Fruit fly (Drosophila melanogaster) whole organism, embryonic: Measurements from ENCODE around the gene ZnT77C.

Experiments
- Bdp1 ChIP-seq: fragments of 200-800 bp; sonication (Bioruptor generic); optimal IDR thresholded peaks from 3 replicates; lab custom pipeline; 2016; ENCODE audit warnings: missing biosample characterization, missing genetic modification characterization
- CG10147 ChIP-seq: fragments of 200-800 bp; sonication (Bioruptor generic); optimal IDR thresholded peaks from 2 replicates; lab custom pipeline; 2019; ENCODE audit warnings: missing biosample characterization, mild to moderate bottlenecking, missing genetic modification characterization, moderate library complexity
- CG1024 ChIP-seq: fragments of 200-800 bp; sonication (Bioruptor generic); IDR thresholded peaks from 2 replicates; pipeline ENCODE4 v1.3.6; 2022; ENCODE audit warnings: missing biosample characterization, missing genetic modification characterization
- CG11247 ChIP-seq: fragments of 200-800 bp; sonication (Bioruptor generic); IDR thresholded peaks from 2 replicates; pipeline ENCODE4 v1.3.6; 2022; ENCODE audit warnings: missing biosample characterization, missing genetic modification characterization
- CG11723 ChIP-seq: fragments of 200-800 bp; sonication (Bioruptor generic); optimal IDR thresholded peaks from 2 replicates; lab custom pipeline; 2017; ENCODE audit warnings: missing biosample characterization, mild to moderate bottlenecking, missing genetic modification characterization
- CG12104 ChIP-seq: fragments of 200-800 bp; sonication (Bioruptor generic); optimal IDR thresholded peaks from 3 replicates; lab custom pipeline; 2016; ENCODE audit warnings: missing biosample characterization, missing genetic modification characterization
- CG12236 ChIP-seq: fragments of 200-800 bp; sonication (Bioruptor generic); optimal IDR thresholded peaks from 2 replicates; lab custom pipeline; 2016; ENCODE audit warnings: missing biosample characterization, missing genetic modification characterization
- CG1233 ChIP-seq: fragments of 200-800 bp; sonication (Bioruptor generic); optimal IDR thresholded peaks from 4 replicates; lab custom pipeline; 2018; ENCODE audit warnings: missing biosample characterization, mild to moderate bottlenecking, missing genetic modification characterization
- CG1529 ChIP-seq: fragments of 200-800 bp; sonication (Bioruptor generic); optimal IDR thresholded peaks from 3 replicates; lab custom pipeline; 2018; ENCODE audit warnings: missing biosample characterization, missing genetic modification characterization
- CG1603 ChIP-seq: fragments of 200-800 bp; sonication (Bioruptor generic); optimal IDR thresholded peaks from 2 replicates; lab custom pipeline; 2019; ENCODE audit warnings: missing biosample characterization, mild to moderate bottlenecking, missing genetic modification characterization, moderate library complexity
- CG17568 ChIP-seq: fragments of 200-800 bp; sonication (Bioruptor generic); optimal IDR thresholded peaks from 2 replicates; lab custom pipeline; 2018; ENCODE audit warnings: missing biosample characterization, mild to moderate bottlenecking, missing genetic modification characterization, moderate library complexity
- CG17829 ChIP-seq: fragments of 200-800 bp; optimal IDR thresholded peaks from 2 replicates; lab custom pipeline; 2019; ENCODE audit warnings: missing biosample characterization, mild to moderate bottlenecking, missing genetic modification characterization, moderate library complexity
- CG17912 ChIP-seq: fragments of 200-800 bp; sonication (Bioruptor generic); optimal IDR thresholded peaks from 2 replicates; lab custom pipeline; 2018; ENCODE audit warnings: missing biosample characterization, mild to moderate bottlenecking, missing genetic modification characterization
- CG1792 ChIP-seq: fragments of 200-800 bp; sonication (Bioruptor generic); optimal IDR thresholded peaks from 2 replicates; lab custom pipeline; 2016; ENCODE audit warnings: missing biosample characterization, missing genetic modification characterization
- CG18619 ChIP-seq: fragments of 200-800 bp; sonication (Bioruptor generic); optimal IDR thresholded peaks from 3 replicates; lab custom pipeline; 2017; ENCODE audit warnings: missing biosample characterization, mild to moderate bottlenecking, missing genetic modification characterization
- CG2678 ChIP-seq: fragments of 200-800 bp; sonication (Bioruptor generic); optimal IDR thresholded peaks from 3 replicates; lab custom pipeline; 2019; ENCODE audit warnings: missing biosample characterization, mild to moderate bottlenecking, missing genetic modification characterization, moderate library complexity
- CG30431 ChIP-seq: fragments of 200-800 bp; sonication (Bioruptor generic); optimal IDR thresholded peaks from 2 replicates; lab custom pipeline; 2017; ENCODE audit warnings: missing biosample characterization, missing genetic modification characterization
- CG32532 ChIP-seq: fragments of 200-800 bp; sonication (Bioruptor generic); IDR thresholded peaks from 2 replicates; pipeline ENCODE4 v1.3.6; 2022; ENCODE audit warnings: missing biosample characterization, missing genetic modification characterization
- CG33213 ChIP-seq: fragments of 200-800 bp; sonication (Bioruptor generic); optimal IDR thresholded peaks from 3 replicates; lab custom pipeline; 2016; ENCODE audit warnings: missing biosample characterization, missing genetic modification characterization
- CG3726 ChIP-seq: fragments of 200-800 bp; sonication (Bioruptor generic); IDR thresholded peaks from 3 replicates; pipeline ENCODE4, ENCODE4 v1.3.6; 2022; ENCODE audit warnings: missing biosample characterization, missing genetic modification characterization
- CG5953 ChIP-seq: fragments of 200-800 bp; sonication (Bioruptor generic); IDR thresholded peaks from 2 replicates; pipeline ENCODE4 v1.3.6; 2022; ENCODE audit warnings: missing biosample characterization, missing genetic modification characterization
- CG7372 ChIP-seq: fragments of 200-800 bp; sonication (Bioruptor generic); IDR thresholded peaks from 2 replicates; pipeline ENCODE4 v1.3.6; 2022; ENCODE audit warnings: missing biosample characterization, missing genetic modification characterization
- CG8089 ChIP-seq: fragments of 200-800 bp; sonication (Bioruptor generic); optimal IDR thresholded peaks from 3 replicates; lab custom pipeline; 2016; ENCODE audit warnings: missing biosample characterization, missing genetic modification characterization
- CG9797 ChIP-seq: fragments of 200-800 bp; sonication (Bioruptor generic); optimal IDR thresholded peaks from 3 replicates; lab custom pipeline; 2018; ENCODE audit warnings: missing biosample characterization, mild to moderate bottlenecking, missing genetic modification characterization
- CG9932 ChIP-seq: fragments of 200-800 bp; sonication (Bioruptor generic); IDR thresholded peaks from 2 replicates; pipeline ENCODE4 v1.3.6; 2022; ENCODE audit warnings: missing biosample characterization, missing genetic modification characterization
- E2f2 ChIP-seq: fragments of 200-800 bp; sonication (Bioruptor generic); IDR thresholded peaks from 2 replicates; pipeline ENCODE4 v1.3.6; 2022; ENCODE audit warnings: missing biosample characterization, missing genetic modification characterization
- Ets97D ChIP-seq: fragments of 200-800 bp; sonication (Bioruptor generic); optimal IDR thresholded peaks from 3 replicates; lab custom pipeline; 2016; ENCODE audit warnings: missing biosample characterization, missing genetic modification characterization
- Gsc ChIP-seq: fragments of 200-800 bp; sonication (Bioruptor generic); IDR thresholded peaks from 2 replicates; pipeline ENCODE4 v1.3.6; 2022; ENCODE audit warnings: missing biosample characterization, missing genetic modification characterization
- Hmr ChIP-seq: fragments of 200-800 bp; sonication (Bioruptor generic); optimal IDR thresholded peaks from 3 replicates; lab custom pipeline; 2017; ENCODE audit warnings: mild to moderate bottlenecking, missing biosample characterization, missing genetic modification reagents, missing genetic modification characterization
- Myb ChIP-seq: fragments of 200-800 bp; sonication (Bioruptor generic); optimal IDR thresholded peaks from 2 replicates; lab custom pipeline; 2016; ENCODE audit warnings: missing biosample characterization, missing genetic modification characterization
- Ptx1 ChIP-seq: fragments of 200-800 bp; sonication (Bioruptor generic); IDR thresholded peaks from 2 replicates; pipeline ENCODE4 v1.3.6; 2022; ENCODE audit warnings: missing biosample characterization, missing genetic modification characterization
- Scr ChIP-seq: fragments of 200-800 bp; sonication (Bioruptor generic); IDR thresholded peaks from 2 replicates; pipeline ENCODE4 v1.3.6; 2022; ENCODE audit warnings: missing biosample characterization, missing genetic modification characterization; ENCODE audit not compliant: partially characterized antibody
- Stat92E ChIP-seq, 3 experiments: fragments of >200 bp in 2 of 3; fragments of 200-800 bp in 1 of 3; sonication (Bioruptor generic) in 1 of 3; optimal IDR thresholded peaks; 2 replicates each; lab custom pipeline; 2017 to 2019; ENCODE audit warnings: missing biosample characterization in 3 of 3, missing genetic modification characterization in 3 of 3, mild to moderate bottlenecking in 1 of 3, moderate library complexity in 1 of 3
- YL-1 ChIP-seq: fragments of 200-800 bp; sonication (Bioruptor generic); optimal IDR thresholded peaks from 3 replicates; lab custom pipeline; 2017; ENCODE audit warnings: missing biosample characterization, mild to moderate bottlenecking, missing genetic modification characterization
- aop ChIP-seq: fragments of 200-800 bp; sonication (Bioruptor generic); IDR thresholded peaks from 2 replicates; pipeline ENCODE4 v1.3.6; 2022; ENCODE audit warnings: missing biosample characterization, missing genetic modification characterization
- br ChIP-seq: fragments of >200 bp; optimal IDR thresholded peaks from 2 replicates; lab custom pipeline; 2017
- chif ChIP-seq, 2 experiments: fragments of 200-800 bp; sonication (Bioruptor generic); optimal IDR thresholded peaks; 3 replicates each; lab custom pipeline; 2016; ENCODE audit warnings: missing biosample characterization in 2 of 2, missing genetic modification characterization in 2 of 2
- croc ChIP-seq: fragments of 200-800 bp; sonication (Bioruptor generic); conservative IDR thresholded peaks from 3 replicates; pipeline ENCODE4 v1.3.6; 2022; ENCODE audit warnings: missing biosample characterization, missing genetic modification characterization
- cwo ChIP-seq: fragments of 200-800 bp; sonication (Bioruptor generic); optimal IDR thresholded peaks from 3 replicates; lab custom pipeline; 2017; ENCODE audit warnings: missing biosample characterization, missing genetic modification characterization, mild to moderate bottlenecking, moderate library complexity, missing genetic modification reagents
- da ChIP-seq: fragments of 200-800 bp; sonication (Bioruptor generic); optimal IDR thresholded peaks from 2 replicates; lab custom pipeline; 2016; ENCODE audit warnings: missing biosample characterization, missing genetic modification characterization
- dmrt99B ChIP-seq: fragments of 200-800 bp; sonication (Bioruptor generic); optimal IDR thresholded peaks from 2 replicates; lab custom pipeline; 2018; ENCODE audit warnings: missing biosample characterization, mild to moderate bottlenecking, missing genetic modification characterization, moderate library complexity
- fd102C ChIP-seq: fragments of 200-800 bp; sonication (Bioruptor generic); optimal IDR thresholded peaks from 2 replicates; lab custom pipeline; 2018; ENCODE audit warnings: missing biosample characterization, mild to moderate bottlenecking, missing genetic modification characterization, moderate library complexity
- gt ChIP-seq: fragments of 200-800 bp; sonication (Bioruptor generic); IDR thresholded peaks from 2 replicates; pipeline ENCODE4 v1.3.6; 2022; ENCODE audit warnings: missing biosample characterization, missing genetic modification characterization
- ken ChIP-seq: fragments of 200-800 bp; sonication (Bioruptor generic); IDR thresholded peaks from 3 replicates; pipeline ENCODE4 v1.3.6; 2022; ENCODE audit warnings: missing biosample characterization, missing genetic modification characterization
- kni ChIP-seq: fragments of 200-800 bp; sonication (Bioruptor generic); optimal IDR thresholded peaks from 3 replicates; lab custom pipeline; 2017; ENCODE audit warnings: mild to moderate bottlenecking, missing biosample characterization, missing genetic modification reagents, missing genetic modification characterization
- pum ChIP-seq: fragments of 200-800 bp; sonication (Bioruptor generic); optimal IDR thresholded peaks from 2 replicates; lab custom pipeline; 2016; ENCODE audit warnings: missing biosample characterization, missing genetic modification characterization
- row ChIP-seq: fragments of 200-800 bp; sonication (Bioruptor generic); IDR thresholded peaks from 3 replicates; pipeline ENCODE4 v1.3.6; 2022; ENCODE audit warnings: missing biosample characterization, missing genetic modification characterization
- slbo ChIP-seq: fragments of 200-800 bp; sonication (Bioruptor generic); IDR thresholded peaks from 2 replicates; pipeline ENCODE4 v1.3.6; 2022; ENCODE audit warnings: missing biosample characterization, missing genetic modification characterization
- sug ChIP-seq: fragments of 200-800 bp; optimal IDR thresholded peaks from 2 replicates; lab custom pipeline; 2019; ENCODE audit warnings: missing biosample characterization, mild to moderate bottlenecking, missing genetic modification characterization, moderate library complexity
- tup ChIP-seq: fragments of 200-800 bp; sonication (Bioruptor generic); optimal IDR thresholded peaks from 2 replicates; lab custom pipeline; 2016; ENCODE audit warnings: missing biosample characterization, mild to moderate bottlenecking, missing genetic modification characterization, moderate library complexity
- zf30C ChIP-seq: fragments of 200-800 bp; sonication (Bioruptor generic); optimal IDR thresholded peaks from 3 replicates; lab custom pipeline; 2018; ENCODE audit warnings: missing biosample characterization, mild to moderate bottlenecking, missing genetic modification characterization

The ZnT77C gene

dm6 chr3L:20508136-20508635 is 13.5 kb upstream of the ZnT77C start:
- TF ChIP-seq CG8089 (GFP tag; lab: Kevin White, UChicago): peak; percentile 78
- peak; percentile 78 for TF ChIP-seq Bdp1 (GFP tag; lab: Kevin White, UChicago)
- peak; percentile 98 for TF ChIP-seq CG9932 (GFP tag; lab: Robert Waterston, UW)
- TF ChIP-seq CG12104: peak; percentile 92
- TF ChIP-seq sug (tag; lab: Kevin White, UChicago): peak; percentile 92
- TF ChIP-seq br (lab: Kevin White, UChicago): no peak
- TF ChIP-seq CG32532: peak; percentile 98
- TF ChIP-seq CG11723 (GFP tag; lab: Kevin White, UChicago): peak; percentile 82
- TF ChIP-seq Hmr (GFP tag; lab: Kevin White, UChicago): peak; percentile 97
- TF ChIP-seq CG9797 (GFP tag; lab: Kevin White, UChicago): peak; percentile 2
- TF ChIP-seq Stat92E (GFP tag; optimal IDR thresholded peaks at IDR 0.05; lab: Kevin White, UChicago): no peak
- TF ChIP-seq CG11247 (GFP tag; lab: Robert Waterston, UW): peak; percentile 94
- peak; percentile 75 for TF ChIP-seq CG1529
- peak; percentile 40 for TF ChIP-seq CG12236
- peak; percentile 93 for TF ChIP-seq CG1233
- peak; percentile 52 for TF ChIP-seq Scr (GFP tag; lab: Robert Waterston, UW)
- peak; percentile 93 for TF ChIP-seq dmrt99B (tag; lab: Kevin White, UChicago)
- peak; percentile 67 for TF ChIP-seq CG1024 (GFP tag; lab: Robert Waterston, UW)
- TF ChIP-seq CG5953: peak; percentile 78
- TF ChIP-seq CG17829 (tag; lab: Kevin White, UChicago): peak; percentile 90
- TF ChIP-seq Gsc (GFP tag; lab: Robert Waterston, UW): no peak
- peak; percentile 89 for TF ChIP-seq pum (GFP tag; lab: Kevin White, UChicago)
- peak; percentile 97 for TF ChIP-seq row (GFP tag; lab: Robert Waterston, UW)
- no peak for TF ChIP-seq CG3726
- TF ChIP-seq zf30C (GFP tag; lab: Kevin White, UChicago): no peak
- peak; percentile 90 to 94 for TF ChIP-seq chif (GFP tag; optimal IDR thresholded peaks at IDR 0.05; lab: Kevin White, UChicago)
- TF ChIP-seq CG1792 (GFP tag; lab: Kevin White, UChicago): peak; percentile 89
- TF ChIP-seq CG17568: peak; percentile 86
- TF ChIP-seq croc: peak; percentile 84
- peak; percentile 81 for TF ChIP-seq ken (GFP tag; lab: Robert Waterston, UW)
- TF ChIP-seq slbo: peak; percentile 98
- peak; percentile 95 for TF ChIP-seq Ptx1 (GFP tag; lab: Robert Waterston, UW)
- TF ChIP-seq fd102C: no peak
- TF ChIP-seq aop (GFP tag; lab: Robert Waterston, UW): no peak
- peak; percentile 63 for TF ChIP-seq YL-1 (GFP tag; lab: Kevin White, UChicago)
- peak; percentile 65; the same call in 1 of the 2 replicates for TF ChIP-seq E2f2 (GFP tag; lab: Robert Waterston, UW)
- TF ChIP-seq cwo: peak; percentile 97
- peak; percentile 73 for TF ChIP-seq gt (GFP tag; lab: Robert Waterston, UW)
- TF ChIP-seq Ets97D: peak; percentile 51
- TF ChIP-seq CG17912: peak; percentile 20
- peak; percentile 97 for TF ChIP-seq CG10147 (GFP tag; lab: Kevin White, UChicago)
- peak; percentile 79 for TF ChIP-seq Myb
- TF ChIP-seq CG7372 (GFP tag; lab: Robert Waterston, UW): peak; percentile 95
- peak; percentile 69 for TF ChIP-seq da (GFP tag; lab: Kevin White, UChicago)
- TF ChIP-seq CG2678 (tag; lab: Kevin White, UChicago): peak; percentile 98
- TF ChIP-seq CG1603 (tag; lab: Kevin White, UChicago): peak; percentile 80
- TF ChIP-seq tup (GFP tag; lab: Kevin White, UChicago): peak; percentile 80
- peak; percentile 81 for TF ChIP-seq CG33213 (GFP tag; lab: Kevin White, UChicago)
- peak; percentile 63 for TF ChIP-seq kni
- peak; percentile 75 for TF ChIP-seq CG30431 (GFP tag; lab: Kevin White, UChicago)
- TF ChIP-seq CG18619 (GFP tag; lab: Kevin White, UChicago): peak; percentile 93
